Fruit fly (Drosophila melanogaster) whole organism, prepupa: Measurements from ENCODE around the gene Mms19.
A peak's percentile ranks its signal among the peaks of the same experiment; 100 is the strongest.

Experiments
- Blimp-1 ChIP-seq: fragments of 200-800 bp; sonication (Bioruptor generic); optimal IDR thresholded peaks from 3 replicates; lab custom pipeline; 2017; ENCODE audit warnings: missing biosample characterization, missing genetic modification characterization, mild to moderate bottlenecking, moderate library complexity, missing genetic modification reagents
- CG11294 ChIP-seq: fragments of 200-800 bp; sonication (Bioruptor generic); IDR thresholded peaks from 2 replicates; pipeline ENCODE4 v1.3.6; 2022; ENCODE audit warnings: missing biosample characterization, missing genetic modification characterization
- CG15336 ChIP-seq: fragments of 200-800 bp; sonication (Bioruptor generic); IDR thresholded peaks from 2 replicates; pipeline ENCODE4 v1.3.6; 2022; ENCODE audit warnings: missing biosample characterization, missing genetic modification characterization
- Ets21C ChIP-seq: fragments of 200-800 bp; sonication (Bioruptor generic); optimal IDR thresholded peaks from 3 replicates; lab custom pipeline; 2016; ENCODE audit warnings: missing biosample characterization, missing genetic modification characterization
- Sox102F ChIP-seq: fragments of 200-800 bp; sonication (Bioruptor generic); optimal IDR thresholded peaks from 2 replicates; lab custom pipeline; 2016; ENCODE audit warnings: missing biosample characterization, mild to moderate bottlenecking, missing genetic modification characterization
- achi ChIP-seq: fragments of 200-800 bp; sonication (Bioruptor generic); optimal IDR thresholded peaks from 3 replicates; lab custom pipeline; 2016; ENCODE audit warnings: missing biosample characterization, missing genetic modification characterization
- net ChIP-seq: fragments of 200-800 bp; sonication (Bioruptor generic); optimal IDR thresholded peaks from 3 replicates; lab custom pipeline; 2016; ENCODE audit warnings: missing biosample characterization, missing genetic modification characterization

DNA sequence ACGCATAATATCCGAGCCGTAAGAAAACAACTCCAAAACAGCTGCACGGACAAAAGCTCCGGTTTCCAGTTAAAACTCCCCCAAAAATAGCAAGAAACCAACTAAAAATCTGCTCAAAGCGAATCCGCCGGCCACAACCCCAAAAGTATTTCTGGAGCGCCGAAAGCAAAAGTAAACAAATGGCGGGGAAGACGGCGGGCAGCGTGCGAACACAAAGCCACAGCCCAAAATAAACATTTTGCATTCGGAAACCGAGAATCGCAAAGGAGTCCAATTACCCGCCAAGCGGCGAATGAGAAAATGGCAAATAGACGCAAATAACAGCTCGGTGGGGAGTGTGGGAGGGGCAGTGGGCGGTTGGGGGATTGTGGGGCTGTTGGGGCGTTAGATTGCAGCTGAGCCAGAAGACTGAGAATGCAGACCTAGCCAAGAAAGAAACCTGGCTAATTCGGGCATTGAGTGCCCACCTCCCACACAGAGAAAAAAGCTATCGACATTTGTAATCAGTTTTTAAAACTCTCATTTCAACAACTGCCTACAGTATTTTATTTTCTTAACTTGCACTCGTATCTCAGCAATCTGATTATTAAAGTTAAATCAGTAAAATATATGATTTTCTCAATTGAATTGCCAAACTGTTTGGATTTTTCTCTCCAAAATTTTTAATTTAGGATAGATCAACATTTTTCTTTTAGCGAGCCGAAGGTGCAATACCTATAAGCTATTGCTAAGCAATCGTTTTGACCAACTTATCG, 18.0 kb upstream of the Mms19 start:
- TF ChIP-seq net (GFP tag; lab: Kevin White, UChicago) (no peak), CG11294 (no peak), Blimp-1 (GFP tag; lab: Kevin White, UChicago) (peak; percentile 62), achi (GFP tag; lab: Kevin White, UChicago) (no peak), Ets21C (no peak), Sox102F (no peak), CG15336 (GFP tag; lab: Robert Waterston, UW) (peak; percentile 46; the same call in 1 of the 2 replicates)
